Worm (Caenorhabditis elegans) whole organism, L1 larva: Measurements from ENCODE around the gene srr-8.

Source experiments
- blmp-1 ChIP-seq: fragments of 150-350 bp; optimal IDR thresholded peaks from 2 replicates; lab custom pipeline; 2014; ENCODE audit warnings: missing biosample characterization, missing genetic modification characterization
- irx-1 ChIP-seq: sonication (generic microtip); optimal IDR thresholded peaks from 2 replicates; lab custom pipeline; 2016; ENCODE audit warnings: missing genetic modification characterization, missing compliant biosample characterization
- nhr-12 ChIP-seq: sonication (generic microtip); optimal IDR thresholded peaks from 2 replicates; lab custom pipeline; 2017; ENCODE audit warnings: missing biosample characterization, missing genetic modification characterization
- nhr-77 ChIP-seq: fragments of 150-350 bp; optimal IDR thresholded peaks from 2 replicates; lab custom pipeline; 2014; ENCODE audit warnings: missing biosample characterization, missing genetic modification characterization
- nhr-90 ChIP-seq: sonication (generic microtip); optimal IDR thresholded peaks from 2 replicates; lab custom pipeline; 2016; ENCODE audit warnings: mild to moderate bottlenecking, missing genetic modification characterization, missing compliant biosample characterization; ENCODE audit not compliant: poor library complexity

DNA sequence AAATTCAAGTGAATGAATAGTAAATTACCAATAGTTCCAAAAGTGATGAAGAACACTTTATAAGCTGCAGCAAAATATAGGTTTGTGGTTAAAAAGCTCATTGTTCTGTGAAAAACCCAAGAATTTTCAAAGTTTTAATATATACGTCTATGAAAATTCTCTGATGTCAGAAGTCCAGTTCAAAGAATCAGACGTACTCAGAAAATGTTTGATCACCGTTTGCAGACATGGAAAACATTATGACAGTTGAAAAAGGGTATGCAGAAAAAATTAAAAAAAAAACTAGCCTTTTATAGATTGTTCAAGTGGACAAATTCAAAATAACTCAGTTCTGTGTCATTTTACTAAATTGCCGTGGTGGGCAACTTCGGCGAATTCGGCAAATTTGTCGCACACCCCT, 26.8 kb upstream of the srr-8 start, which contains the start of gene srsx-10:
- TF ChIP-seq nhr-90 (tag; lab: Kevin White, UChicago) = no peak
- TF ChIP-seq nhr-77 (tag; lab: Kevin White, UChicago) = no peak
- TF ChIP-seq nhr-12 (tag; lab: Kevin White, UChicago) = no peak
- TF ChIP-seq blmp-1 (tag; lab: Kevin White, UChicago) = no peak
- no peak for TF ChIP-seq irx-1 (tag; lab: Kevin White, UChicago)
